Worm (Caenorhabditis elegans) whole organism, young adult: Measurements from ENCODE around the gene utx-1.

Experiments
- C06A6.2 ChIP-seq: fragments of 200-800 bp; sonication (Bioruptor generic); conservative IDR thresholded peaks from 2 replicates; pipeline ENCODE4 v1.3.6; 2022; ENCODE audit warnings: missing genetic modification characterization, missing compliant biosample characterization
- F22D6.2 ChIP-seq: sonication (generic microtip); optimal IDR thresholded peaks from 2 replicates; lab custom pipeline; 2016; ENCODE audit warnings: mild to moderate bottlenecking, missing genetic modification characterization, missing compliant biosample characterization
- ama-1 ChIP-seq, 3 experiments: fragments of 150-350 bp in 1 of 3; sonication (generic microtip) in 2 of 3; optimal IDR thresholded peaks; 2 replicates each; lab custom pipeline; 2014 to 2018; ENCODE audit warnings: missing biosample characterization in 2 of 3, missing genetic modification characterization in 2 of 3, missing genetic modification reagents in 2 of 3
- ccch-3 ChIP-seq: fragments of 200-800 bp; sonication (Bioruptor generic); optimal IDR thresholded peaks from 2 replicates; lab custom pipeline; 2018; ENCODE audit warnings: mild to moderate bottlenecking, missing genetic modification characterization, missing compliant biosample characterization
- ceh-27 ChIP-seq: fragments of 200-800 bp; sonication (Bioruptor generic); optimal IDR thresholded peaks from 2 replicates; lab custom pipeline; 2018; ENCODE audit warnings: mild to moderate bottlenecking, missing genetic modification characterization, moderate library complexity, missing compliant biosample characterization
- efl-1 ChIP-seq: fragments of 150-350 bp; optimal IDR thresholded peaks from 2 replicates; lab custom pipeline; 2014; ENCODE audit warnings: missing biosample characterization, missing genetic modification reagents, missing genetic modification characterization
- rcor-1 ChIP-seq: fragments of 200-800 bp; sonication (Bioruptor generic); IDR thresholded peaks from 2 replicates; pipeline ENCODE4 v1.3.6; 2022; ENCODE audit warnings: missing genetic modification reagents, missing genetic modification characterization, missing compliant biosample characterization
- sdz-38 ChIP-seq: sonication (generic microtip); optimal IDR thresholded peaks from 2 replicates; lab custom pipeline; 2016; ENCODE audit warnings: missing genotype, missing genetic modification characterization, missing compliant biosample characterization
- snpc-4 ChIP-seq, 5 experiments: fragments of 150-350 bp in 1 of 5; sonication (generic microtip) in 4 of 5; optimal IDR thresholded peaks; 2 replicates each; lab custom pipeline; 2014 to 2018; ENCODE audit warnings: missing genetic modification characterization in 5 of 5, missing biosample characterization in 3 of 5, antibody characterized with exemption in 2 of 5, mild to moderate bottlenecking in 2 of 5, missing compliant biosample characterization in 2 of 5, missing genotype in 2 of 5, moderate library complexity in 2 of 5, missing genetic modification reagents in 1 of 5
- unc-62 ChIP-seq: fragments of 150-350 bp; optimal IDR thresholded peaks from 2 replicates; lab custom pipeline; 2014; ENCODE audit warnings: missing biosample characterization, missing genetic modification reagents, missing genetic modification characterization

- TF ChIP-seq ceh-27 (GFP tag; lab: Kevin White, UChicago): no peak
- TF ChIP-seq unc-62 (GFP tag; lab: Kevin White, UChicago): no peak
- TF ChIP-seq ama-1 (optimal IDR thresholded peaks at IDR 0.05; lab: Kevin White, UChicago): no peak
- no peak for TF ChIP-seq ama-1 (GFP tag; optimal IDR thresholded peaks at IDR 0.05; lab: Kevin White, UChicago)
- no peak for TF ChIP-seq C06A6.2 (GFP tag; lab: Robert Waterston, UW)
- TF ChIP-seq efl-1 (GFP tag; lab: Kevin White, UChicago): no peak
- no peak for TF ChIP-seq sdz-38 (tag; lab: Kevin White, UChicago)
- TF ChIP-seq ccch-3: no peak
- TF ChIP-seq F22D6.2 (tag; lab: Kevin White, UChicago): no peak
- no peak for TF ChIP-seq snpc-4 (GFP tag; optimal IDR thresholded peaks at IDR 0.05; lab: Kevin White, UChicago)
- TF ChIP-seq snpc-4 (tag; optimal IDR thresholded peaks at IDR 0.05; lab: Kevin White, UChicago): no peak
- TF ChIP-seq rcor-1 (GFP tag; lab: Robert Waterston, UW): no peak
Measured at ce11 chrX:8602722-8603427, 45.9 kb downstream of the utx-1 start.
